Worm (Caenorhabditis elegans): ENCODE data around the gene F15G9.5.
"Not testable (repeated sequence)": the region's sequence is repeated elsewhere in the genome, so short reads cannot be mapped to it uniquely, and the experiment has no call there.

The F15G9.5 gene

ce11 chrX:9764822-9765221 lies 27.1 kb upstream of the F15G9.5 start, which contains the start of gene slc-17.9:
Gene slc-17.9, minus strand, starts transcription at chrX:9764922.
- no peak for TF ChIP-seq ztf-1 (GFP tag; conservative IDR thresholded peaks at IDR 0.05)
- TF ChIP-seq C34F6.9 (tag; optimal IDR thresholded peaks at IDR 0.05), result no peak

ce11 chrX:9763903-9764302 lies 26.2 kb upstream of the F15G9.5 start:
- TF ChIP-seq blmp-1 (tag; optimal IDR thresholded peaks at IDR 0.05; ENCODE audit: insufficient read depth), result peak; percentile 82
- TF ChIP-seq fos-1 (tag; optimal IDR thresholded peaks at IDR 0.05), result no peak

- TF ChIP-seq peb-1 (tag; optimal IDR thresholded peaks at IDR 0.05), result no peak
- no peak for TF ChIP-seq mbf-1 (tag; optimal IDR thresholded peaks at IDR 0.05)
- no peak for TF ChIP-seq Y55F3AM.14 (GFP tag; optimal IDR thresholded peaks at IDR 0.05)
- TF ChIP-seq ceh-82 (tag; optimal IDR thresholded peaks at IDR 0.05), result no peak
- TF ChIP-seq snpc-4 (tag; optimal IDR thresholded peaks at IDR 0.05), result no peak
- TF ChIP-seq unc-55 (GFP tag; optimal IDR thresholded peaks at IDR 0.05), result no peak
- TF ChIP-seq dmd-4 (tag; optimal IDR thresholded peaks at IDR 0.05), result no peak
- no peak for TF ChIP-seq alr-1 (tag; optimal IDR thresholded peaks at IDR 0.05)
These were observed 23.6 kb upstream of the F15G9.5 start, which contains the start of gene T09B9.3 for ce11 chrX:9761266-9761665. Gene T09B9.3, minus strand, starts transcription at chrX:9761366.

ce11 chrX:9756971-9757370 lies 19.3 kb upstream of the F15G9.5 start, which contains the start of gene T09B9.1:
Gene T09B9.1, plus strand, starts transcription at chrX:9757271.
- TF ChIP-seq mab-5 (tag; optimal IDR thresholded peaks at IDR 0.05) (no peak), nhr-6 (tag; optimal IDR thresholded peaks at IDR 0.05) (no peak), unc-39 (tag; optimal IDR thresholded peaks at IDR 0.05) (no peak), snpc-4 (tag; optimal IDR thresholded peaks at IDR 0.05) (no peak), nhr-11 (tag; optimal IDR thresholded peaks at IDR 0.05) (no peak), mbf-1 (tag; optimal IDR thresholded peaks at IDR 0.05) (no peak), lin-13 (GFP tag; optimal IDR thresholded peaks at IDR 0.05) (no peak), mdl-1 (tag; optimal IDR thresholded peaks at IDR 0.05) (no peak), gmeb-1 (tag; optimal IDR thresholded peaks at IDR 0.05) (no peak), unc-55 (GFP tag; optimal IDR thresholded peaks at IDR 0.05) (no peak), sma-9 (GFP tag; optimal IDR thresholded peaks at IDR 0.05) (no peak), sma-9 (tag; optimal IDR thresholded peaks at IDR 0.05) (no peak), lsy-2 (tag; optimal IDR thresholded peaks at IDR 0.05) (no peak), ztf-4 (tag; optimal IDR thresholded peaks at IDR 0.05) (no peak), sma-3 (GFP tag; optimal IDR thresholded peaks at IDR 0.05) (no peak), egl-27 (tag; optimal IDR thresholded peaks at IDR 0.05) (no peak), ceh-16 (tag; optimal IDR thresholded peaks at IDR 0.05) (no peak)

ce11 chrX:9754537-9754936 lies 16.8 kb upstream of the F15G9.5 start:
- TF ChIP-seq ztf-1 (GFP tag; conservative IDR thresholded peaks at IDR 0.05) (no peak), sem-4 (tag; optimal IDR thresholded peaks at IDR 0.05) (no peak), peb-1 (tag; optimal IDR thresholded peaks at IDR 0.05) (no peak)

ce11 chrX:9743513-9743914 lies 5.8 kb upstream of the F15G9.5 start:
- TF ChIP-seq nhr-6 (tag; optimal IDR thresholded peaks at IDR 0.05) (peak; percentile 11), lin-11 (tag; optimal IDR thresholded peaks at IDR 0.05) (peak; percentile 80), mdl-1 (tag; optimal IDR thresholded peaks at IDR 0.05) (peak in 1 of 2 experiments; percentile 58), nhr-129 (tag; optimal IDR thresholded peaks at IDR 0.05) (peak; percentile 92), crh-2 (tag; optimal IDR thresholded peaks at IDR 0.05) (peak; percentile 83), nhr-11 (tag; optimal IDR thresholded peaks at IDR 0.05) (peak; percentile 54), ceh-82 (tag; optimal IDR thresholded peaks at IDR 0.05) (peak; percentile 24), nhr-21 (tag; optimal IDR thresholded peaks at IDR 0.05) (peak; percentile 83), F13H6.1 (tag; optimal IDR thresholded peaks at IDR 0.05) (peak; percentile 90), nhr-10 (tag; optimal IDR thresholded peaks at IDR 0.05) (peak; percentile 35), R02D3.7 (tag; optimal IDR thresholded peaks at IDR 0.05) (peak; percentile 12), sem-4 (tag; optimal IDR thresholded peaks at IDR 0.05) (peak; percentile 82), C34F6.9 (tag; optimal IDR thresholded peaks at IDR 0.05) (peak; percentile 85), unc-55 (GFP tag; optimal IDR thresholded peaks at IDR 0.05) (peak; percentile 92), lsy-2 (tag; optimal IDR thresholded peaks at IDR 0.05) (peak in 1 of 2 experiments; percentile 68), Y55F3AM.14 (GFP tag; optimal IDR thresholded peaks at IDR 0.05) (peak; percentile 88), egl-27 (tag; optimal IDR thresholded peaks at IDR 0.05) (peak; percentile 87), nhr-237 (tag; optimal IDR thresholded peaks at IDR 0.05) (peak; percentile 14), sma-9 (GFP tag; optimal IDR thresholded peaks at IDR 0.05) (peak; percentile 88), zag-1 (tag; optimal IDR thresholded peaks at IDR 0.05) (peak; percentile 58), ztf-4 (tag; optimal IDR thresholded peaks at IDR 0.05) (peak; percentile 69), fos-1 (tag; optimal IDR thresholded peaks at IDR 0.05) (peak; percentile 87), sma-3 (GFP tag; optimal IDR thresholded peaks at IDR 0.05) (peak; percentile 77), mab-5 (tag; optimal IDR thresholded peaks at IDR 0.05) (peak; percentile 56)
- TF ChIP-seq sma-9 (tag; optimal IDR thresholded peaks at IDR 0.05), result not testable (repeated sequence)
